Worm (Caenorhabditis elegans) whole organism, young adult: Measurements from ENCODE around the gene far-7.

Experiments
- B0019.2 ChIP-seq: fragments of 200-800 bp; sonication (Bioruptor generic); conservative IDR thresholded peaks from 2 replicates; pipeline ENCODE4 v1.3.6; 2022; ENCODE audit warnings: missing genetic modification reagents, missing genetic modification characterization, missing compliant biosample characterization
- D2030.7 ChIP-seq: fragments of 200-800 bp; sonication (Bioruptor generic); IDR thresholded peaks from 2 replicates; pipeline ENCODE4 v1.3.6; 2022; ENCODE audit warnings: missing genetic modification reagents, missing genetic modification characterization, missing compliant biosample characterization
- F37B4.10 ChIP-seq: fragments of 200-800 bp; sonication (Bioruptor generic); IDR thresholded peaks from 2 replicates; pipeline ENCODE4 v1.3.6; 2022; ENCODE audit warnings: missing genetic modification characterization, missing compliant biosample characterization
- F49E8.2 ChIP-seq: sonication (generic microtip); optimal IDR thresholded peaks from 3 replicates; lab custom pipeline; 2017; ENCODE audit warnings: missing genetic modification characterization, mild to moderate bottlenecking, missing compliant biosample characterization, antibody characterized with exemption, moderate library complexity; ENCODE audit not compliant: insufficient read depth
- K12H6.12 ChIP-seq: fragments of 200-800 bp; sonication (Bioruptor generic); optimal IDR thresholded peaks from 2 replicates; lab custom pipeline; 2018; ENCODE audit warnings: mild to moderate bottlenecking, missing genetic modification characterization, missing compliant biosample characterization
- Y53G8AR.9 ChIP-seq: fragments of 200-800 bp; sonication (Bioruptor generic); conservative IDR thresholded peaks from 2 replicates; pipeline ENCODE4 v1.3.6; 2022; ENCODE audit warnings: missing genetic modification reagents, missing genetic modification characterization, missing compliant biosample characterization
- Y79H2A.3 ChIP-seq: fragments of 200-800 bp; sonication (Bioruptor generic); conservative IDR thresholded peaks from 2 replicates; pipeline ENCODE4 v1.3.6; 2022; ENCODE audit warnings: missing genetic modification reagents, missing genetic modification characterization, missing compliant biosample characterization
- ZK185.1 ChIP-seq: sonication (generic microtip); optimal IDR thresholded peaks from 2 replicates; lab custom pipeline; 2016; ENCODE audit warnings: mild to moderate bottlenecking, missing genetic modification characterization, missing compliant biosample characterization; ENCODE audit not compliant: poor library complexity, severe bottlenecking
- attf-3 ChIP-seq: fragments of 200-800 bp; sonication (Bioruptor generic); conservative IDR thresholded peaks from 2 replicates; pipeline ENCODE4 v1.3.6; 2022; ENCODE audit warnings: missing genetic modification reagents, missing genetic modification characterization, missing compliant biosample characterization
- cebp-1 ChIP-seq, 2 experiments: fragments of 200-800 bp in 1 of 2; sonication (Bioruptor generic) in 1 of 2; sonication (generic microtip) in 1 of 2; IDR thresholded peaks in 1 of 2; optimal IDR thresholded peaks in 1 of 2; 2 replicates each; pipeline versions ENCODE4 v1.3.6 to Lab custom; 2017 to 2022; ENCODE audit warnings: missing compliant biosample characterization in 2 of 2, missing genetic modification characterization in 2 of 2, mild to moderate bottlenecking in 1 of 2, missing genetic modification reagents in 1 of 2, moderate library complexity in 1 of 2
- egrh-3 ChIP-seq: fragments of 200-800 bp; sonication (Bioruptor generic); IDR thresholded peaks from 2 replicates; pipeline ENCODE4 v1.3.6; 2022; ENCODE audit warnings: missing genetic modification reagents, missing genetic modification characterization, missing compliant biosample characterization
- hmg-20 ChIP-seq: fragments of 200-800 bp; sonication (Bioruptor generic); IDR thresholded peaks from 2 replicates; pipeline ENCODE4 v1.3.6; 2022; ENCODE audit warnings: missing genetic modification reagents, missing genetic modification characterization, missing compliant biosample characterization
- hsf-1 ChIP-seq: fragments of 200-800 bp; sonication (Bioruptor generic); IDR thresholded peaks from 2 replicates; pipeline ENCODE4 v1.3.6; 2022; ENCODE audit warnings: missing genetic modification reagents, missing genetic modification characterization, missing compliant biosample characterization
- lag-1 ChIP-seq: fragments of 200-800 bp; sonication (Bioruptor generic); IDR thresholded peaks from 2 replicates; pipeline ENCODE4 v1.3.6; 2022; ENCODE audit warnings: missing genetic modification reagents, missing genetic modification characterization, missing compliant biosample characterization
- let-526 ChIP-seq: fragments of 200-800 bp; sonication (Bioruptor generic); IDR thresholded peaks from 2 replicates; pipeline ENCODE4 v1.3.6; 2022; ENCODE audit warnings: missing genetic modification reagents, missing genetic modification characterization, missing compliant biosample characterization
- lin-35 ChIP-seq, 3 experiments: fragments of 150-350 bp in 2 of 3; sonication (generic microtip) in 1 of 3; optimal IDR thresholded peaks; 2 replicates each; lab custom pipeline; 2014 to 2018; ENCODE audit warnings: missing biosample characterization in 3 of 3, missing genetic modification characterization in 3 of 3, missing genetic modification reagents in 3 of 3
- lsl-1 ChIP-seq: fragments of 200-800 bp; sonication (Bioruptor generic); optimal IDR thresholded peaks from 2 replicates; lab custom pipeline; 2018; ENCODE audit warnings: mild to moderate bottlenecking, missing genetic modification characterization, moderate library complexity, missing compliant biosample characterization
- madf-6 ChIP-seq: fragments of 200-800 bp; sonication (Bioruptor generic); IDR thresholded peaks from 2 replicates; pipeline ENCODE4 v1.3.6; 2022; ENCODE audit warnings: missing genetic modification reagents, missing genetic modification characterization, missing compliant biosample characterization
- nhr-179 ChIP-seq: sonication (generic microtip); optimal IDR thresholded peaks from 2 replicates; lab custom pipeline; 2016; ENCODE audit warnings: mild to moderate bottlenecking, missing genetic modification characterization, missing compliant biosample characterization
- nhr-27 ChIP-seq: fragments of 200-800 bp; sonication (Bioruptor generic); optimal IDR thresholded peaks from 2 replicates; lab custom pipeline; 2018; ENCODE audit warnings: mild to moderate bottlenecking, missing genetic modification characterization, moderate library complexity, missing compliant biosample characterization
- pbrm-1 ChIP-seq: fragments of 200-800 bp; sonication (Bioruptor generic); IDR thresholded peaks from 2 replicates; pipeline ENCODE4 v1.3.6; 2022; ENCODE audit warnings: missing genetic modification reagents, missing genetic modification characterization, missing compliant biosample characterization
- pha-4 ChIP-seq: fragments of 150-350 bp; sonication (generic microtip); optimal IDR thresholded peaks from 2 replicates; lab custom pipeline; 2014; ENCODE audit warnings: missing biosample characterization, missing genetic modification reagents, missing genetic modification characterization
- rpc-1 ChIP-seq, 2 experiments: fragments of 150-350 bp in 1 of 2; sonication (generic microtip) in 1 of 2; optimal IDR thresholded peaks; 2 replicates each; lab custom pipeline; 2014 to 2018; ENCODE audit warnings: missing biosample characterization in 1 of 2, missing genetic modification characterization in 1 of 2, missing genetic modification reagents in 1 of 2, missing genotype in 1 of 2
- sdz-38 ChIP-seq: sonication (generic microtip); optimal IDR thresholded peaks from 2 replicates; lab custom pipeline; 2016; ENCODE audit warnings: missing genotype, missing genetic modification characterization, missing compliant biosample characterization
- sea-2 ChIP-seq: fragments of 200-800 bp; sonication (Bioruptor generic); IDR thresholded peaks from 2 replicates; pipeline ENCODE4 v1.3.6; 2022; ENCODE audit warnings: missing genetic modification characterization, missing compliant biosample characterization
- snpc-4 ChIP-seq, 5 experiments: fragments of 150-350 bp in 1 of 5; sonication (generic microtip) in 4 of 5; optimal IDR thresholded peaks; 2 replicates each; lab custom pipeline; 2014 to 2018; ENCODE audit warnings: missing genetic modification characterization in 5 of 5, missing biosample characterization in 3 of 5, antibody characterized with exemption in 2 of 5, mild to moderate bottlenecking in 2 of 5, missing compliant biosample characterization in 2 of 5, missing genotype in 2 of 5, moderate library complexity in 2 of 5, missing genetic modification reagents in 1 of 5
- somi-1 ChIP-seq: fragments of 200-800 bp; sonication (Bioruptor generic); optimal IDR thresholded peaks from 2 replicates; lab custom pipeline; 2018; ENCODE audit warnings: mild to moderate bottlenecking, missing genetic modification characterization, missing compliant biosample characterization
- tbp1 ChIP-seq: fragments of 200-800 bp; sonication (Bioruptor generic); optimal IDR thresholded peaks from 2 replicates; lab custom pipeline; 2018; ENCODE audit warnings: mild to moderate bottlenecking, missing genetic modification characterization, missing compliant biosample characterization
- tbx-9 ChIP-seq: sonication (generic microtip); optimal IDR thresholded peaks from 2 replicates; lab custom pipeline; 2016; ENCODE audit warnings: borderline replicate concordance, missing genetic modification characterization, inconsistent platforms, missing compliant biosample characterization
- xnd-1 ChIP-seq: sonication (generic microtip); optimal IDR thresholded peaks from 2 replicates; lab custom pipeline; 2016; ENCODE audit warnings: missing genotype, missing genetic modification reagents, missing genetic modification characterization, missing compliant biosample characterization
- zfh-2 ChIP-seq: fragments of 200-800 bp; sonication (Bioruptor generic); conservative IDR thresholded peaks from 2 replicates; pipeline ENCODE4 v1.3.6; 2022; ENCODE audit warnings: missing genetic modification reagents, missing genetic modification characterization, missing compliant biosample characterization
- zim-3 ChIP-seq: sonication (generic microtip); optimal IDR thresholded peaks from 2 replicates; lab custom pipeline; 2017; ENCODE audit warnings: mild to moderate bottlenecking, missing genetic modification characterization, moderate library complexity, missing compliant biosample characterization
- ztf-22 ChIP-seq: fragments of 200-800 bp; sonication (Bioruptor generic); optimal IDR thresholded peaks from 2 replicates; lab custom pipeline; 2018; ENCODE audit warnings: mild to moderate bottlenecking, missing genetic modification characterization, moderate library complexity, missing compliant biosample characterization
- ztf-26 ChIP-seq: sonication (generic microtip); optimal IDR thresholded peaks from 2 replicates; lab custom pipeline; 2017; ENCODE audit warnings: missing genetic modification characterization, missing compliant biosample characterization

far-7 gene

ce11 chrII:299684-300083, 19.9 kb upstream of the far-7 start, which contains the start of gene K01A2.6:
Gene K01A2.6 (plus strand): TSS chrII:299984.
- no peak for TF ChIP-seq F37B4.10 (GFP tag; lab: Robert Waterston, UW)
- TF ChIP-seq ZK185.1 (tag; lab: Kevin White, UChicago): no peak
- no peak for TF ChIP-seq lin-35 (GFP tag; optimal IDR thresholded peaks at IDR 0.05; lab: Kevin White, UChicago)
- no peak for TF ChIP-seq sdz-38 (tag; lab: Kevin White, UChicago)
- no peak for TF ChIP-seq zim-3 (tag; lab: Kevin White, UChicago)
- TF ChIP-seq cebp-1 (GFP tag; IDR thresholded peaks at IDR 0.05; lab: Robert Waterston, UW): no peak
- TF ChIP-seq cebp-1 (tag; optimal IDR thresholded peaks at IDR 0.05; lab: Kevin White, UChicago): no peak
- TF ChIP-seq lsl-1 (GFP tag; lab: Kevin White, UChicago): no peak
- no peak for TF ChIP-seq nhr-27
- no peak for TF ChIP-seq Y79H2A.3 (GFP tag; lab: Robert Waterston, UW)
- TF ChIP-seq tbx-9 (tag; lab: Kevin White, UChicago): no peak
- no peak for TF ChIP-seq ztf-22 (GFP tag; lab: Kevin White, UChicago)
- no peak for TF ChIP-seq F49E8.2 (tag; lab: Kevin White, UChicago)

DNA sequence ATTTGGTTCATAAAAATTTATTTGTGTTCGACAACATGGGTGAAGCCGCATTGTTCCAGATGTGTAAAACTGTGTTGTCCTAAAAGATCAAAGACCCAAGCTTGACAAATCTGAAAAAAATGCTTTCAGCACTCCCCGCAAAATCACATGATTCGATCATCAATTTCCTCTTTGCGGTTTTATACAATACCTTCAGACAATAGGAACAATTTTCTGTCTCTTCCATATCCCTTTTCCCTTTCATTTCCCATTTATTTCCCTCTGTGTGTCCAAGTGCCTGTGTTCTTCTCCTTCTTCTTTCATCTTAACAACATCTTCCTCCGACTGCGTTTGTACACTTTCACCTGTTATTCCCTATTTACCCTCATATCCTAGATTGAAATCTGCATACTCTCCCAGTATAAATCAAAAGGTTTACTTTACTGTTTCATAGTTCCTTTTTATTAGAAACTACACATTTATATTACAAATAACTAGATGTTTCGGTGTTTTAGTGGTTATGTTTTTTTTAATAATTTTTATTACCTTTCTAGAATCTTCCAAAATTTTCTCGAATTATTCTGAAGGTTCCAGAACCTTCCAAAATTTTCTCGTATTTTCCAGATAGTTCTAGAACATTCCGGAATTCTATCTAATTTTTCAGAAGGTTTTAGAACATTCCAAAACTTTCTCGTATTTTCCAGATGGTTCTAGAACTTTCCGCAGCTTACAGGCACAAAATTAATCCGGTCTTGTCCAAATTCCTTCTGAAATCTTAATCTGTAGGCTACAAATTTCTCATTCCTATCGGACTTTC, 18.4 kb upstream of the far-7 start, which contains the start of gene K01A2.5:
Gene K01A2.5, plus strand, starts transcription at position 297 of the 796 bp plus-strand sequence.
- TF ChIP-seq B0019.2 (GFP tag; lab: Robert Waterston, UW): no peak
- TF ChIP-seq rpc-1 (optimal IDR thresholded peaks at IDR 0.05; lab: Kevin White, UChicago): peak; percentile 51
- TF ChIP-seq rpc-1 (tag; optimal IDR thresholded peaks at IDR 0.05; lab: Kevin White, UChicago): no peak
- no peak for TF ChIP-seq K12H6.12
- TF ChIP-seq madf-6 (GFP tag; lab: Robert Waterston, UW): no peak
- TF ChIP-seq hsf-1: peak; percentile 85
- TF ChIP-seq sea-2 (GFP tag; lab: Robert Waterston, UW): no peak

DNA sequence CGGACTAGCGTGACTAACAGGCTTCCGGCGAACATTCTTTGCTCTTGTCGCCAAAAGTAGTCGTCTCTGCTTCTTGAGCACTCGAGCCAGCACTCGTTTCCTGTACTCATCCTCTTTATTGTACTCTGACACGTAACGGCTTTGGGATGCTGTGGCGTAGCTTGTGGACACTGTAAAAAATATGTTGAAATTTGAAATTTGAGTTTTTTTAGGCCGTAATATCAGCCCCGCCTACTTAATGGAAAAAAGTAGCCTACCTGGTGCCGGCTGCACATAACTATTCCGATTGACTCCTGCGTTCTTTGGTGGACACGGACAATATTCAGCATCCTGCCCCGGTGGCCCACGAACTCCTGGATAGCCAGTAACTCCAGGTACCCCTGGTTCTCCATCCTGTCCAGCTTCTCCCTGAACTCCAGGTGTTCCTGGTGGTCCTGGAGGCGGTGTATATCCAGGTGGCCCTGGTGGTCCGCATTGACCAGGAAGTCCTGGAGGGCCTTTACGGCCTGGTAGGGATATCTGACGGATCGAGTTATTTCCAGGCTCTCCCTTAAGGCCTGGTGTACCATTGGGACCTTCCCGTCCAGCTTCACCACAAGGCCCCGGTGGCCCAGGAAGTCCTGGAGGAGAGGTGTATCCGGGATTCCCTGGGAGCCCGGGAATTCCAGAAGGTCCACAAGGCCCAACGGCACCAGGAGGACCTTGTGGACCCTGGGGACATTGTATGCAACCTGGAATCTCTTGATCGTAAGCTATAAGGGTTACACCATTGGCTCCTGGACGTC, 15.5 kb upstream of the far-7 start:
- TF ChIP-seq egrh-3 (peak; percentile 23; the same call in 1 of the 2 replicates), snpc-4 (GFP tag; optimal IDR thresholded peaks at IDR 0.05; lab: Kevin White, UChicago) (no peak), snpc-4 (tag; optimal IDR thresholded peaks at IDR 0.05; lab: Kevin White, UChicago) (no peak), zfh-2 (GFP tag; lab: Robert Waterston, UW) (peak; percentile 87)

- no peak for TF ChIP-seq let-526 (GFP tag; lab: Robert Waterston, UW)
- TF ChIP-seq hmg-20 (GFP tag; lab: Robert Waterston, UW): no peak
- no peak for TF ChIP-seq lin-35 (GFP tag; optimal IDR thresholded peaks at IDR 0.05; lab: Kevin White, UChicago)
- TF ChIP-seq nhr-179 (tag; lab: Kevin White, UChicago): no peak
- no peak for TF ChIP-seq pbrm-1
- no peak for TF ChIP-seq somi-1
- no peak for TF ChIP-seq tbp1
- TF ChIP-seq attf-3 (GFP tag; lab: Robert Waterston, UW): no peak
- TF ChIP-seq B0019.2 (GFP tag; lab: Robert Waterston, UW): no peak
- TF ChIP-seq xnd-1 (tag; lab: Kevin White, UChicago): no peak
- no peak for TF ChIP-seq D2030.7 (GFP tag; lab: Robert Waterston, UW)
- no peak for TF ChIP-seq lag-1 (GFP tag; lab: Robert Waterston, UW)
- no peak for TF ChIP-seq pha-4
- TF ChIP-seq ztf-26 (tag; lab: Kevin White, UChicago): no peak
- TF ChIP-seq Y53G8AR.9: no peak
Observed at ce11 chrII:305645-306044, 13.9 kb upstream of the far-7 start, which contains the start of gene col-69. Gene col-69 (minus strand): TSS chrII:305745.
